Fruit fly (Drosophila melanogaster) whole organism, prepupa: ENCODE results near the gene Atg3.

Source experiments
- CG15336 ChIP-seq: fragments of 200-800 bp; sonication (Bioruptor generic); IDR thresholded peaks from 2 replicates; pipeline ENCODE4 v1.3.6; 2022; ENCODE audit warnings: missing biosample characterization, missing genetic modification characterization
- CG8119 ChIP-seq: fragments of 200-800 bp; sonication (Bioruptor generic); IDR thresholded peaks from 3 replicates; pipeline ENCODE4 v1.3.6; 2022; ENCODE audit warnings: missing biosample characterization, missing genetic modification characterization
- CG8319 ChIP-seq: fragments of 200-800 bp; sonication (Bioruptor generic); optimal IDR thresholded peaks from 3 replicates; lab custom pipeline; 2016; ENCODE audit warnings: missing biosample characterization, missing genetic modification characterization

dm6 chr3L:18786427-18787104 is 38.1 kb downstream of the Atg3 start:
- TF ChIP-seq CG15336 (GFP tag; lab: Robert Waterston, UW) (0 out of 2 replicates have a peak, but pooled peaks have one; percentile 61), CG8119 (GFP tag; lab: Robert Waterston, UW) (peak; percentile 76), CG8319 (peak; percentile 10)
